Fruit fly (Drosophila melanogaster) whole organism, embryonic: ENCODE results near the gene CG42240.

Experiments
- Antp ChIP-seq: fragments of 200-800 bp; sonication (Bioruptor generic); optimal IDR thresholded peaks from 3 replicates; lab custom pipeline; 2016; ENCODE audit warnings: missing biosample characterization, missing genetic modification characterization
- Atf-2 ChIP-seq: fragments of 200-800 bp; sonication (Bioruptor generic); optimal IDR thresholded peaks from 2 replicates; lab custom pipeline; 2016; ENCODE audit warnings: missing biosample characterization, missing genetic modification characterization
- Awh ChIP-seq: fragments of 200-800 bp; sonication (Bioruptor generic); IDR thresholded peaks from 2 replicates; pipeline ENCODE4, ENCODE4 v1.3.6; 2022; ENCODE audit warnings: missing biosample characterization, missing genetic modification characterization
- CG10543 ChIP-seq: fragments of 200-800 bp; sonication (Bioruptor generic); optimal IDR thresholded peaks from 3 replicates; lab custom pipeline; 2017; ENCODE audit warnings: missing biosample characterization, mild to moderate bottlenecking, missing genetic modification characterization, moderate library complexity
- CG11695 ChIP-seq: fragments of 200-800 bp; sonication (Bioruptor generic); IDR thresholded peaks from 3 replicates; pipeline ENCODE4 v1.3.6; 2022; ENCODE audit warnings: missing biosample characterization, missing genetic modification characterization
- CG14710 ChIP-seq: fragments of 200-800 bp; sonication (Bioruptor generic); optimal IDR thresholded peaks from 3 replicates; lab custom pipeline; 2019; ENCODE audit warnings: missing biosample characterization, mild to moderate bottlenecking, missing genetic modification characterization, moderate library complexity
- CG16815 ChIP-seq: fragments of 200-800 bp; sonication (Bioruptor generic); optimal IDR thresholded peaks from 3 replicates; lab custom pipeline; 2017; ENCODE audit warnings: missing biosample characterization, mild to moderate bottlenecking, missing genetic modification characterization
- CG17328 ChIP-seq: fragments of 200-800 bp; sonication (Bioruptor generic); IDR thresholded peaks from 2 replicates; pipeline ENCODE4 v1.3.6; 2022; ENCODE audit warnings: missing biosample characterization, missing genetic modification characterization
- CG17385 ChIP-seq: fragments of 200-800 bp; sonication (Bioruptor generic); optimal IDR thresholded peaks from 3 replicates; lab custom pipeline; 2018; ENCODE audit warnings: missing biosample characterization, mild to moderate bottlenecking, missing genetic modification characterization
- CG1832 ChIP-seq: fragments of 200-800 bp; sonication (Bioruptor generic); optimal IDR thresholded peaks from 2 replicates; lab custom pipeline; 2017; ENCODE audit warnings: missing biosample characterization, mild to moderate bottlenecking, missing genetic modification characterization, inconsistent platforms
- CG30431 ChIP-seq: fragments of 200-800 bp; sonication (Bioruptor generic); optimal IDR thresholded peaks from 2 replicates; lab custom pipeline; 2017; ENCODE audit warnings: missing biosample characterization, missing genetic modification characterization
- CG31441 ChIP-seq: fragments of 200-800 bp; sonication (Bioruptor generic); IDR thresholded peaks from 2 replicates; pipeline ENCODE4 v1.3.6; 2022; ENCODE audit warnings: missing biosample characterization, missing genetic modification characterization
- CG3995 ChIP-seq: fragments of 200-800 bp; sonication (Bioruptor generic); optimal IDR thresholded peaks from 3 replicates; lab custom pipeline; 2016; ENCODE audit warnings: missing biosample characterization, missing genetic modification characterization
- CG5245 ChIP-seq: fragments of 200-800 bp; sonication (Bioruptor generic); optimal IDR thresholded peaks from 3 replicates; lab custom pipeline; 2016; ENCODE audit warnings: missing biosample characterization, missing genetic modification characterization
- CG5953 ChIP-seq: fragments of 200-800 bp; sonication (Bioruptor generic); IDR thresholded peaks from 2 replicates; pipeline ENCODE4 v1.3.6; 2022; ENCODE audit warnings: missing biosample characterization, missing genetic modification characterization
- CG7556 ChIP-seq: fragments of 200-800 bp; sonication (Bioruptor generic); optimal IDR thresholded peaks from 2 replicates; lab custom pipeline; 2017; ENCODE audit warnings: missing biosample characterization, mild to moderate bottlenecking, missing genetic modification characterization
- CG8290 ChIP-seq, 3 experiments: fragments of 200-800 bp; sonication (Bioruptor generic); optimal IDR thresholded peaks; 2 replicates each; lab custom pipeline; 2016 to 2019; ENCODE audit warnings: missing biosample characterization in 3 of 3, missing genetic modification characterization in 3 of 3, mild to moderate bottlenecking in 2 of 3, moderate library complexity in 1 of 3
- CG9817 ChIP-seq: fragments of 200-800 bp; sonication (Bioruptor generic); optimal IDR thresholded peaks from 2 replicates; lab custom pipeline; 2018; ENCODE audit warnings: missing biosample characterization, mild to moderate bottlenecking, missing genetic modification characterization, moderate library complexity
- Dad ChIP-seq: fragments of 200-800 bp; sonication (Bioruptor generic); optimal IDR thresholded peaks from 3 replicates; lab custom pipeline; 2016; ENCODE audit warnings: missing biosample characterization, missing genetic modification characterization
- Doc3 ChIP-seq: fragments of 200-800 bp; sonication (Bioruptor generic); IDR thresholded peaks from 3 replicates; pipeline ENCODE4 v1.3.6; 2022; ENCODE audit warnings: missing biosample characterization, missing genetic modification characterization; ENCODE audit not compliant: partially characterized antibody
- Eip74EF ChIP-seq, 2 experiments: fragments of 200-800 bp in 1 of 2; fragments of >200 bp in 1 of 2; sonication (Bioruptor generic) in 1 of 2; optimal IDR thresholded peaks; 2 replicates each; lab custom pipeline; 2017 to 2019; ENCODE audit warnings: missing biosample characterization in 2 of 2, missing genetic modification characterization in 2 of 2, mild to moderate bottlenecking in 1 of 2, moderate library complexity in 1 of 2
- Gsc ChIP-seq: fragments of 200-800 bp; sonication (Bioruptor generic); IDR thresholded peaks from 2 replicates; pipeline ENCODE4 v1.3.6; 2022; ENCODE audit warnings: missing biosample characterization, missing genetic modification characterization
- Kr ChIP-seq: fragments of 200-800 bp; sonication (Bioruptor generic); optimal IDR thresholded peaks from 2 replicates; lab custom pipeline; 2017; ENCODE audit warnings: missing biosample characterization, mild to moderate bottlenecking, missing genetic modification characterization
- Med ChIP-seq: fragments of 200-800 bp; sonication (Bioruptor generic); peaks from one replicate; lab custom pipeline; 2016; ENCODE audit warnings: missing biosample characterization, missing genetic modification characterization, mild to moderate bottlenecking, inconsistent platforms, moderate library complexity
- Opbp ChIP-seq: fragments of 200-800 bp; sonication (Bioruptor generic); IDR thresholded peaks from 3 replicates; pipeline ENCODE4 v1.3.6; 2022; ENCODE audit warnings: missing biosample characterization, missing genetic modification characterization; ENCODE audit not compliant: partially characterized antibody
- Pdp1 ChIP-seq, 2 experiments: fragments of 200-800 bp; sonication (Bioruptor generic); optimal IDR thresholded peaks; 3 replicates each; lab custom pipeline; 2016; ENCODE audit warnings: missing biosample characterization in 2 of 2, missing genetic modification characterization in 2 of 2, mild to moderate bottlenecking in 1 of 2, moderate library complexity in 1 of 2
- Rx ChIP-seq: fragments of 200-800 bp; sonication (Bioruptor generic); IDR thresholded peaks from 2 replicates; pipeline ENCODE4 v1.3.6; 2022; ENCODE audit warnings: missing biosample characterization, missing genetic modification characterization
- Six4 ChIP-seq: fragments of 200-800 bp; sonication (Bioruptor generic); optimal IDR thresholded peaks from 2 replicates; lab custom pipeline; 2016; ENCODE audit warnings: missing biosample characterization, missing genetic modification characterization
- Spps ChIP-seq: fragments of 200-800 bp; sonication (Bioruptor generic); optimal IDR thresholded peaks from 2 replicates; lab custom pipeline; 2018; ENCODE audit warnings: missing biosample characterization, mild to moderate bottlenecking, missing genetic modification characterization
- Ssrp ChIP-seq: fragments of 200-800 bp; sonication (Bioruptor generic); optimal IDR thresholded peaks from 2 replicates; lab custom pipeline; 2018; ENCODE audit warnings: missing biosample characterization, mild to moderate bottlenecking, missing genetic modification characterization, moderate library complexity
- cg ChIP-seq: fragments of 200-800 bp; sonication (Bioruptor generic); optimal IDR thresholded peaks from 3 replicates; lab custom pipeline; 2019; ENCODE audit warnings: missing biosample characterization, mild to moderate bottlenecking, missing genetic modification characterization, moderate library complexity
- crp ChIP-seq, 2 experiments: fragments of 200-800 bp; sonication (Bioruptor generic); optimal IDR thresholded peaks; 2 replicates in 1 of 2; 3 replicates in 1 of 2; lab custom pipeline; 2017; ENCODE audit warnings: missing biosample characterization in 2 of 2, missing genetic modification characterization in 2 of 2, mild to moderate bottlenecking in 1 of 2, moderate library complexity in 1 of 2
- gcm2 ChIP-seq: fragments of 200-800 bp; sonication (Bioruptor generic); optimal IDR thresholded peaks from 2 replicates; lab custom pipeline; 2016; ENCODE audit warnings: missing biosample characterization, missing genetic modification characterization
- gfzf ChIP-seq: fragments of 200-800 bp; sonication (Bioruptor generic); optimal IDR thresholded peaks from 2 replicates; lab custom pipeline; 2016; ENCODE audit warnings: missing biosample characterization, mild to moderate bottlenecking, missing genetic modification characterization, moderate library complexity
- hkb ChIP-seq, 2 experiments: fragments of 200-800 bp in 1 of 2; fragments of >200 bp in 1 of 2; sonication (Bioruptor generic) in 1 of 2; IDR thresholded peaks in 1 of 2; optimal IDR thresholded peaks in 1 of 2; 2 replicates each; pipeline versions ENCODE4 v1.3.6 to Lab custom; 2017 to 2022; ENCODE audit warnings: missing biosample characterization in 1 of 2, missing genetic modification characterization in 1 of 2
- ind ChIP-seq: fragments of 200-800 bp; sonication (Bioruptor generic); optimal IDR thresholded peaks from 3 replicates; lab custom pipeline; 2016; ENCODE audit warnings: missing biosample characterization, missing genetic modification characterization
- jing ChIP-seq: fragments of 200-800 bp; sonication (Bioruptor generic); optimal IDR thresholded peaks from 2 replicates; lab custom pipeline; 2018; ENCODE audit warnings: missing biosample characterization, mild to moderate bottlenecking, missing genetic modification characterization
- knrl ChIP-seq: fragments of 200-800 bp; sonication (Bioruptor generic); IDR thresholded peaks from 3 replicates; pipeline ENCODE4 v1.3.6; 2022; ENCODE audit warnings: missing biosample characterization, missing genetic modification characterization; ENCODE audit not compliant: partially characterized antibody
- lbe ChIP-seq: fragments of 200-800 bp; sonication (Bioruptor generic); optimal IDR thresholded peaks from 2 replicates; lab custom pipeline; 2016; ENCODE audit warnings: missing biosample characterization, mild to moderate bottlenecking, missing genetic modification characterization
- lilli ChIP-seq: fragments of 200-800 bp; sonication (Bioruptor generic); optimal IDR thresholded peaks from 3 replicates; lab custom pipeline; 2016; ENCODE audit warnings: missing biosample characterization, missing genetic modification characterization
- lov ChIP-seq, 2 experiments: fragments of 200-800 bp in 1 of 2; fragments of >200 bp in 1 of 2; sonication (Bioruptor generic) in 1 of 2; IDR thresholded peaks in 1 of 2; optimal IDR thresholded peaks in 1 of 2; 2 replicates in 1 of 2; 3 replicates in 1 of 2; pipeline versions ENCODE4 v1.3.6 to Lab custom; 2017 to 2022; ENCODE audit warnings: missing biosample characterization in 1 of 2, missing genetic modification characterization in 1 of 2
- nerfin-1 ChIP-seq: fragments of 200-800 bp; sonication (Bioruptor generic); optimal IDR thresholded peaks from 3 replicates; lab custom pipeline; 2019; ENCODE audit warnings: missing biosample characterization, mild to moderate bottlenecking, missing genetic modification characterization, moderate library complexity
- p53 ChIP-seq: fragments of 200-800 bp; sonication (Bioruptor generic); optimal IDR thresholded peaks from 2 replicates; lab custom pipeline; 2016; ENCODE audit warnings: missing biosample characterization, missing genetic modification characterization
- phol ChIP-seq: fragments of 200-800 bp; sonication (Bioruptor generic); optimal IDR thresholded peaks from 3 replicates; lab custom pipeline; 2018; ENCODE audit warnings: missing biosample characterization, mild to moderate bottlenecking, missing genetic modification characterization, moderate library complexity
- pum ChIP-seq: fragments of 200-800 bp; sonication (Bioruptor generic); optimal IDR thresholded peaks from 2 replicates; lab custom pipeline; 2016; ENCODE audit warnings: missing biosample characterization, missing genetic modification characterization
- slou ChIP-seq: fragments of 200-800 bp; sonication (Bioruptor generic); optimal IDR thresholded peaks from 3 replicates; lab custom pipeline; 2016; ENCODE audit warnings: missing biosample characterization, missing genetic modification characterization
- trh ChIP-seq: fragments of 200-800 bp; sonication (Bioruptor generic); optimal IDR thresholded peaks from 2 replicates; lab custom pipeline; 2016; ENCODE audit warnings: missing biosample characterization, missing genetic modification characterization
- z ChIP-seq: fragments of 200-800 bp; sonication (Bioruptor generic); IDR thresholded peaks from 3 replicates; pipeline ENCODE4 v1.3.6; 2022; ENCODE audit warnings: missing biosample characterization, missing genetic modification characterization

CG42240 gene

DNA sequence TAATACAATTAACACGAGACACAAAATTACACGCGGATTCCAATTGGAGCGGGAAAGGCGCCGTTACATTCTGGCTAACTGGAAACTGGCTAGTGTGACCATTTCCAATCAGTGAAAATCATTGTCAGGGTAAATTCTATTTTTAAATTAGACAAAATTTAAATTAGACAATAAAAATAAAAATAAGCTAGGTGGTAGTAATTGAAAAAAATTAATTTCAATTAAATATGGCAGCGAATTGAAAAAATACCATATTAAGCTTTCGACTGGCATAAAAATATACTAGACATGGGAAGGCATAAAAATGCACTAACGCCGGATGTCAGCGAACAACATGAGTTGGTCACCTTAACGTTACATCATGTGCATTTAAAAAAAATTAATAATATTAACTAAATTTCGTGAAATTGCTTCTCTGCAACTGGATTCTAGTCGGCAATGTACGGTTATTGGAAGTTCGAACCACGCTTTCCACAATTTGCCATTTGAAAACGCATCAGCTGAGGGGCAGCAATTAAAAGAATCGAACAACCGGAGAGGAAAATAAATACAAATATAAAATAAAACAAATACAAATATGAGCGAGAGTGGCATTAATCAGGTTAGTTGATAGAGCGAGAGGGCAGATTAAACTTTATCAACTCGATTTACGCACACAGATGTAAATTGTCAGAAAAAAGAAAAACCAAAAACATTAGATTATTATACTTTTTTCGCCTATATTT lies 35.2 kb downstream of the CG42240 start, which contains the start of the genes swa and Marf:
swa (minus strand) TSS at position 77 of the 725 bp plus-strand sequence.
Marf (plus strand) TSS at position 318 of the 725 bp plus-strand sequence.
- TF ChIP-seq CG30431 (GFP tag; lab: Kevin White, UChicago) (no peak), Antp (GFP tag; lab: Kevin White, UChicago) (no peak), CG7556 (GFP tag; lab: Kevin White, UChicago) (no peak), knrl (GFP tag; lab: Robert Waterston, UW) (peak; percentile 22; the same call in 1 of the 3 replicates), Ssrp (tag; lab: Kevin White, UChicago) (no peak), Awh (GFP tag; lab: Robert Waterston, UW) (no peak), gfzf (GFP tag; lab: Kevin White, UChicago) (peak; percentile 85), Med (no peak), Doc3 (no peak), Eip74EF (GFP tag; optimal IDR thresholded peaks at IDR 0.05; lab: Kevin White, UChicago) (no peak), Atf-2 (GFP tag; lab: Kevin White, UChicago) (no peak), gcm2 (GFP tag; lab: Kevin White, UChicago) (no peak), Pdp1 (GFP tag; optimal IDR thresholded peaks at IDR 0.05; lab: Kevin White, UChicago) (peak in 1 of 2 experiments; percentile 95), CG16815 (GFP tag; lab: Kevin White, UChicago) (no peak), crp (GFP tag; optimal IDR thresholded peaks at IDR 0.05; lab: Kevin White, UChicago) (no peak), ind (GFP tag; lab: Kevin White, UChicago) (no peak), CG5953 (GFP tag; lab: Robert Waterston, UW) (no peak), jing (GFP tag; lab: Kevin White, UChicago) (no peak), phol (tag; lab: Kevin White, UChicago) (peak; percentile 52), Kr (no peak), Six4 (no peak), Dad (GFP tag; lab: Kevin White, UChicago) (no peak), CG10543 (GFP tag; lab: Kevin White, UChicago) (no peak), CG14710 (tag; lab: Kevin White, UChicago) (peak; percentile 94), Rx (GFP tag; lab: Robert Waterston, UW) (no peak), p53 (GFP tag; lab: Kevin White, UChicago) (no peak), CG8290 (GFP tag; optimal IDR thresholded peaks at IDR 0.05; lab: Kevin White, UChicago) (peak; percentile 43), CG8290 (tag; optimal IDR thresholded peaks at IDR 0.05; lab: Kevin White, UChicago) (no peak), CG5245 (GFP tag; lab: Kevin White, UChicago) (no peak), CG17328 (GFP tag; lab: Robert Waterston, UW) (no peak), Spps (tag; lab: Kevin White, UChicago) (no peak), lilli (GFP tag; lab: Kevin White, UChicago) (no peak), pum (GFP tag; lab: Kevin White, UChicago) (no peak), hkb (optimal IDR thresholded peaks at IDR 0.05; lab: Kevin White, UChicago) (no peak), hkb (GFP tag; IDR thresholded peaks at IDR 0.05; lab: Robert Waterston, UW) (no peak), CG11695 (no peak), Opbp (GFP tag; lab: Robert Waterston, UW) (no peak), CG31441 (GFP tag; lab: Robert Waterston, UW) (0 out of 2 replicates have a peak, but pooled peaks have one; percentile 9), Gsc (no peak), slou (GFP tag; lab: Kevin White, UChicago) (no peak), CG9817 (tag; lab: Kevin White, UChicago) (no peak), lov (optimal IDR thresholded peaks at IDR 0.05; lab: Kevin White, UChicago) (no peak), lov (GFP tag; IDR thresholded peaks at IDR 0.05; lab: Robert Waterston, UW) (no peak), cg (GFP tag; lab: Kevin White, UChicago) (peak; percentile 63), z (GFP tag; lab: Robert Waterston, UW) (no peak), CG3995 (no peak), nerfin-1 (no peak), lbe (GFP tag; lab: Kevin White, UChicago) (no peak), CG1832 (GFP tag; lab: Kevin White, UChicago) (no peak), trh (GFP tag; lab: Kevin White, UChicago) (no peak), CG17385 (GFP tag; lab: Kevin White, UChicago) (no peak)
